Fruit fly (Drosophila melanogaster) whole organism, embryonic: ENCODE results near the gene CG43796.

Experiments used
- BtbVII ChIP-seq: fragments of 200-800 bp; sonication (Bioruptor generic); optimal IDR thresholded peaks from 3 replicates; lab custom pipeline; 2017; ENCODE audit warnings: missing biosample characterization, mild to moderate bottlenecking, missing genetic modification characterization
- CG12104 ChIP-seq: fragments of 200-800 bp; sonication (Bioruptor generic); optimal IDR thresholded peaks from 3 replicates; lab custom pipeline; 2016; ENCODE audit warnings: missing biosample characterization, missing genetic modification characterization
- CG12236 ChIP-seq: fragments of 200-800 bp; sonication (Bioruptor generic); optimal IDR thresholded peaks from 2 replicates; lab custom pipeline; 2016; ENCODE audit warnings: missing biosample characterization, missing genetic modification characterization
- CG1233 ChIP-seq: fragments of 200-800 bp; sonication (Bioruptor generic); optimal IDR thresholded peaks from 4 replicates; lab custom pipeline; 2018; ENCODE audit warnings: missing biosample characterization, mild to moderate bottlenecking, missing genetic modification characterization
- CG12391 ChIP-seq: fragments of 200-800 bp; sonication (Bioruptor generic); optimal IDR thresholded peaks from 3 replicates; lab custom pipeline; 2018; ENCODE audit warnings: missing biosample characterization, mild to moderate bottlenecking, missing genetic modification characterization, moderate library complexity
- CG13296 ChIP-seq: fragments of 200-800 bp; sonication (Bioruptor generic); optimal IDR thresholded peaks from 3 replicates; lab custom pipeline; 2018; ENCODE audit warnings: missing biosample characterization, mild to moderate bottlenecking, missing genetic modification characterization
- CG14710 ChIP-seq: fragments of 200-800 bp; sonication (Bioruptor generic); optimal IDR thresholded peaks from 3 replicates; lab custom pipeline; 2019; ENCODE audit warnings: missing biosample characterization, mild to moderate bottlenecking, missing genetic modification characterization, moderate library complexity
- CG1529 ChIP-seq: fragments of 200-800 bp; sonication (Bioruptor generic); optimal IDR thresholded peaks from 3 replicates; lab custom pipeline; 2018; ENCODE audit warnings: missing biosample characterization, missing genetic modification characterization
- CG15479 ChIP-seq: fragments of 200-800 bp; sonication (Bioruptor generic); optimal IDR thresholded peaks from 3 replicates; lab custom pipeline; 2019; ENCODE audit warnings: missing biosample characterization, mild to moderate bottlenecking, missing genetic modification characterization, moderate library complexity
- CG17361 ChIP-seq: fragments of 200-800 bp; sonication (Bioruptor generic); IDR thresholded peaks from 3 replicates; pipeline ENCODE4 v1.3.6; 2022; ENCODE audit warnings: missing biosample characterization, missing genetic modification characterization
- CG2116 ChIP-seq: fragments of 200-800 bp; sonication (Bioruptor generic); optimal IDR thresholded peaks from 3 replicates; lab custom pipeline; 2018; ENCODE audit warnings: missing biosample characterization, mild to moderate bottlenecking, missing genetic modification characterization
- CG2712 ChIP-seq: fragments of 200-800 bp; optimal IDR thresholded peaks from 3 replicates; lab custom pipeline; 2019; ENCODE audit warnings: missing biosample characterization, mild to moderate bottlenecking, missing genetic modification characterization, moderate library complexity
- CG34376 ChIP-seq: fragments of 200-800 bp; sonication (Bioruptor generic); optimal IDR thresholded peaks from 2 replicates; lab custom pipeline; 2018; ENCODE audit warnings: missing biosample characterization, mild to moderate bottlenecking, missing genetic modification characterization
- CG3726 ChIP-seq: fragments of 200-800 bp; sonication (Bioruptor generic); IDR thresholded peaks from 3 replicates; pipeline ENCODE4, ENCODE4 v1.3.6; 2022; ENCODE audit warnings: missing biosample characterization, missing genetic modification characterization
- CG5180 ChIP-seq: fragments of 200-800 bp; sonication (Bioruptor generic); optimal IDR thresholded peaks from 3 replicates; lab custom pipeline; 2017; ENCODE audit warnings: missing biosample characterization, missing genetic modification characterization, mild to moderate bottlenecking, moderate library complexity, missing genetic modification reagents
- CG6813 ChIP-seq: fragments of 200-800 bp; sonication (Bioruptor generic); optimal IDR thresholded peaks from 2 replicates; lab custom pipeline; 2017; ENCODE audit warnings: missing biosample characterization, missing genetic modification characterization, mild to moderate bottlenecking, moderate library complexity, missing genetic modification reagents
- CTCF ChIP-seq: fragments of 200-800 bp; sonication (Bioruptor generic); optimal IDR thresholded peaks from 2 replicates; lab custom pipeline; 2017; ENCODE audit warnings: missing biosample characterization, mild to moderate bottlenecking, missing genetic modification characterization, moderate library complexity
- CoRest ChIP-seq: fragments of 200-800 bp; sonication (Bioruptor generic); optimal IDR thresholded peaks from 3 replicates; lab custom pipeline; 2018; ENCODE audit warnings: missing biosample characterization, mild to moderate bottlenecking, missing genetic modification characterization, moderate library complexity
- ERR ChIP-seq: fragments of 200-800 bp; sonication (Bioruptor generic); optimal IDR thresholded peaks from 2 replicates; lab custom pipeline; 2016; ENCODE audit warnings: missing biosample characterization, missing genetic modification characterization
- Fer2 ChIP-seq: fragments of 200-800 bp; sonication (Bioruptor generic); optimal IDR thresholded peaks from 2 replicates; lab custom pipeline; 2018; ENCODE audit warnings: missing biosample characterization, mild to moderate bottlenecking, missing genetic modification characterization, moderate library complexity
- Fer3 ChIP-seq: fragments of 200-800 bp; sonication (Bioruptor generic); optimal IDR thresholded peaks from 2 replicates; lab custom pipeline; 2018; ENCODE audit warnings: missing biosample characterization, mild to moderate bottlenecking, missing genetic modification characterization, moderate library complexity
- H15 ChIP-seq: fragments of 200-800 bp; sonication (Bioruptor generic); IDR thresholded peaks from 3 replicates; pipeline ENCODE4 v1.3.6; 2022; ENCODE audit warnings: missing biosample characterization, missing genetic modification characterization
- Hr51 ChIP-seq, 2 experiments: fragments of 200-800 bp; sonication (Bioruptor generic); optimal IDR thresholded peaks; 2 replicates in 1 of 2; 3 replicates in 1 of 2; lab custom pipeline; 2016 to 2018; ENCODE audit warnings: missing biosample characterization in 2 of 2, missing genetic modification characterization in 2 of 2, mild to moderate bottlenecking in 1 of 2, moderate library complexity in 1 of 2
- Lhr ChIP-seq: fragments of 200-800 bp; sonication (Bioruptor generic); optimal IDR thresholded peaks from 3 replicates; lab custom pipeline; 2017; ENCODE audit warnings: mild to moderate bottlenecking, missing biosample characterization, missing genetic modification reagents, missing genetic modification characterization
- Max ChIP-seq: fragments of 200-800 bp; sonication (Bioruptor generic); optimal IDR thresholded peaks from 2 replicates; lab custom pipeline; 2016; ENCODE audit warnings: missing biosample characterization, mild to moderate bottlenecking, missing genetic modification characterization
- Meics ChIP-seq: fragments of 200-800 bp; sonication (Bioruptor generic); optimal IDR thresholded peaks from 2 replicates; lab custom pipeline; 2017; ENCODE audit warnings: missing biosample characterization, mild to moderate bottlenecking, missing genetic modification characterization
- Nf-YA ChIP-seq: fragments of 200-800 bp; sonication (Bioruptor generic); IDR thresholded peaks from 2 replicates; pipeline ENCODE4 v1.3.6; 2022; ENCODE audit warnings: missing biosample characterization, missing genetic modification characterization
- Opbp ChIP-seq: fragments of 200-800 bp; sonication (Bioruptor generic); IDR thresholded peaks from 3 replicates; pipeline ENCODE4 v1.3.6; 2022; ENCODE audit warnings: missing biosample characterization, missing genetic modification characterization; ENCODE audit not compliant: partially characterized antibody
- Pdp1 ChIP-seq, 2 experiments: fragments of 200-800 bp; sonication (Bioruptor generic); optimal IDR thresholded peaks; 3 replicates each; lab custom pipeline; 2016; ENCODE audit warnings: missing biosample characterization in 2 of 2, missing genetic modification characterization in 2 of 2, mild to moderate bottlenecking in 1 of 2, moderate library complexity in 1 of 2
- Six4 ChIP-seq: fragments of 200-800 bp; sonication (Bioruptor generic); optimal IDR thresholded peaks from 2 replicates; lab custom pipeline; 2016; ENCODE audit warnings: missing biosample characterization, missing genetic modification characterization
- Sox100B ChIP-seq: fragments of 200-800 bp; sonication (Bioruptor generic); optimal IDR thresholded peaks from 3 replicates; lab custom pipeline; 2018; ENCODE audit warnings: missing biosample characterization, mild to moderate bottlenecking, missing genetic modification characterization
- Sry-δ ChIP-seq: fragments of 200-800 bp; sonication (Bioruptor generic); optimal IDR thresholded peaks from 2 replicates; lab custom pipeline; 2016; ENCODE audit warnings: missing biosample characterization, missing genetic modification characterization
- Trl ChIP-seq, 3 experiments: fragments of >200 bp in 2 of 3; fragments of 200-800 bp in 1 of 3; sonication (Bioruptor generic) in 1 of 3; optimal IDR thresholded peaks; 2 replicates in 1 of 3; 3 replicates in 2 of 3; lab custom pipeline; 2016 to 2017; ENCODE audit warnings: missing biosample characterization in 1 of 3, missing genetic modification characterization in 1 of 3
- Xbp1 ChIP-seq: fragments of 200-800 bp; sonication (Bioruptor generic); optimal IDR thresholded peaks from 3 replicates; lab custom pipeline; 2016; ENCODE audit warnings: missing biosample characterization, mild to moderate bottlenecking, missing genetic modification characterization
- bab2 ChIP-seq: fragments of 200-800 bp; sonication (Bioruptor generic); optimal IDR thresholded peaks from 2 replicates; lab custom pipeline; 2016; ENCODE audit warnings: missing biosample characterization, missing genetic modification characterization
- crol ChIP-seq: fragments of 200-800 bp; sonication (Bioruptor generic); IDR thresholded peaks from 2 replicates; pipeline ENCODE4 v1.3.6; 2022; ENCODE audit warnings: missing biosample characterization, missing genetic modification characterization
- dpn ChIP-seq, 2 experiments: fragments of 200-800 bp; sonication (Bioruptor generic); optimal IDR thresholded peaks; 3 replicates each; lab custom pipeline; 2016; ENCODE audit warnings: missing biosample characterization in 2 of 2, missing genetic modification characterization in 2 of 2
- dysf ChIP-seq: fragments of 200-800 bp; sonication (Bioruptor generic); IDR thresholded peaks from 3 replicates; pipeline ENCODE4 v1.3.6; 2022; ENCODE audit warnings: missing biosample characterization, missing genetic modification characterization
- emc ChIP-seq: fragments of 200-800 bp; sonication (Bioruptor generic); optimal IDR thresholded peaks from 2 replicates; lab custom pipeline; 2016; ENCODE audit warnings: missing biosample characterization, missing genetic modification characterization
- gcm ChIP-seq: fragments of 200-800 bp; sonication (Bioruptor generic); optimal IDR thresholded peaks from 2 replicates; lab custom pipeline; 2019; ENCODE audit warnings: missing biosample characterization, mild to moderate bottlenecking, missing genetic modification characterization, moderate library complexity
- hbn ChIP-seq: fragments of 200-800 bp; sonication (Bioruptor generic); IDR thresholded peaks from 2 replicates; pipeline ENCODE4 v1.3.6; 2022; ENCODE audit warnings: missing biosample characterization, missing genetic modification characterization; ENCODE audit not compliant: partially characterized antibody
- her ChIP-seq: fragments of 200-800 bp; sonication (Bioruptor generic); optimal IDR thresholded peaks from 2 replicates; lab custom pipeline; 2016; ENCODE audit warnings: missing biosample characterization, missing genetic modification characterization
- mld ChIP-seq: fragments of 200-800 bp; sonication (Bioruptor generic); IDR thresholded peaks from 3 replicates; pipeline ENCODE4 v1.3.6; 2022; ENCODE audit warnings: missing biosample characterization, missing genetic modification characterization; ENCODE audit not compliant: partially characterized antibody
- pho ChIP-seq: fragments of 200-800 bp; sonication (Bioruptor generic); optimal IDR thresholded peaks from 2 replicates; lab custom pipeline; 2016; ENCODE audit warnings: missing biosample characterization, missing genetic modification characterization
- pum ChIP-seq: fragments of 200-800 bp; sonication (Bioruptor generic); optimal IDR thresholded peaks from 2 replicates; lab custom pipeline; 2016; ENCODE audit warnings: missing biosample characterization, missing genetic modification characterization
- sisA ChIP-seq: fragments of 200-800 bp; sonication (Bioruptor generic); IDR thresholded peaks from 2 replicates; pipeline ENCODE4 v1.3.6; 2022; ENCODE audit warnings: missing biosample characterization, missing genetic modification characterization
- tap ChIP-seq: fragments of 200-800 bp; optimal IDR thresholded peaks from 3 replicates; lab custom pipeline; 2019; ENCODE audit warnings: missing biosample characterization, mild to moderate bottlenecking, missing genetic modification characterization, moderate library complexity
- tin ChIP-seq: fragments of 200-800 bp; sonication (Bioruptor generic); optimal IDR thresholded peaks from 3 replicates; lab custom pipeline; 2016; ENCODE audit warnings: missing biosample characterization, missing genetic modification characterization
- tna ChIP-seq: fragments of 200-800 bp; sonication (Bioruptor generic); IDR thresholded peaks from 2 replicates; pipeline ENCODE4 v1.3.6; 2022; ENCODE audit warnings: missing biosample characterization, missing genetic modification characterization; ENCODE audit not compliant: partially characterized antibody
- wor ChIP-seq: fragments of 200-800 bp; sonication (Bioruptor generic); IDR thresholded peaks from 2 replicates; pipeline ENCODE4 v1.3.6; 2022; ENCODE audit warnings: missing biosample characterization, missing genetic modification characterization

Gene CG43796

DNA sequence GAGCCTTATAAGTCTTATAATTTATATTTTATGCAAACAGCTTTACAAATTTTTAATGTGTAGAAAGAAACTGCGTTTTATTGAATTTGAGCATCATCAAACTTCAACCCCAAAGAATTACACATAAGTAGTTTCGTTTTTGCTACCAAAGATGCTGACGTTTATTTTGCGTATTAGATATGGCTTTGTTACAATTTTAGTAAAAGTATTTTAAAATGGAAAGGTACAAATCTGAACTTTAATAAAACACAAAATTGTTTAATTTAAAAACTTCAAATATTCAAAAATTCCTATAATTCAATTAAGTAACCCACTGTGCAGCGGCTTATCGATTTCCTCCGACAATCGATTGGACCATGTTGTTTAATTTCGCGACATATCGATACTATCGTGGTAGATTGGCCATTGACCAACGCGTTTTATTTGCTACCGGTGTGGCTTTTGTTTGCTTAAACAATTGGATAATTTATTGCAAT, 18.0 kb upstream of the CG43796 start, which contains the start of gene prg (continued):
- TF ChIP-seq pum (GFP tag; lab: Kevin White, UChicago), result peak; percentile 54
- peak; percentile 55 for TF ChIP-seq BtbVII (GFP tag; lab: Kevin White, UChicago)
- peak; percentile 78 for TF ChIP-seq CG17361 (GFP tag; lab: Robert Waterston, UW)
- TF ChIP-seq Six4 (GFP tag; lab: Kevin White, UChicago), result peak; percentile 26
- no peak for TF ChIP-seq ERR (GFP tag; lab: Kevin White, UChicago)
- TF ChIP-seq Lhr (GFP tag; lab: Kevin White, UChicago), result peak; percentile 42
- no peak for TF ChIP-seq CG3726 (GFP tag; lab: Robert Waterston, UW)
- TF ChIP-seq CG1233 (GFP tag; lab: Kevin White, UChicago), result peak; percentile 46
- TF ChIP-seq crol, result no peak
- peak; percentile 76 for TF ChIP-seq CG12391 (tag; lab: Kevin White, UChicago)
- peak; percentile 72 for TF ChIP-seq bab2
- TF ChIP-seq Nf-YA (GFP tag; lab: Robert Waterston, UW), result no peak
- TF ChIP-seq Pdp1 (GFP tag; optimal IDR thresholded peaks at IDR 0.05; lab: Kevin White, UChicago), result peak; percentile 61 to 66
- TF ChIP-seq Hr51 (GFP tag; optimal IDR thresholded peaks at IDR 0.05; lab: Kevin White, UChicago), result peak; percentile 45 to 69
- peak; percentile 37 for TF ChIP-seq CG1529
- TF ChIP-seq CG5180 (GFP tag; lab: Kevin White, UChicago), result peak; percentile 57
- peak; percentile 64 for TF ChIP-seq Xbp1 (GFP tag; lab: Kevin White, UChicago)
- TF ChIP-seq Fer3 (tag; lab: Kevin White, UChicago), result peak; percentile 66
- no peak for TF ChIP-seq Trl (optimal IDR thresholded peaks at IDR 0.05; lab: Kevin White, UChicago)
- peak; percentile 74 for TF ChIP-seq Trl (GFP tag; optimal IDR thresholded peaks at IDR 0.05; lab: Kevin White, UChicago)
- TF ChIP-seq CG12236, result peak; percentile 43
- TF ChIP-seq mld (GFP tag; lab: Robert Waterston, UW), result peak; percentile 95
- TF ChIP-seq Sry-δ (GFP tag; lab: Kevin White, UChicago), result peak; percentile 77
- no peak for TF ChIP-seq CTCF
- TF ChIP-seq H15 (GFP tag; lab: Robert Waterston, UW), result peak; percentile 49; the same call in 1 of the 3 replicates
- peak; percentile 63 for TF ChIP-seq CG12104
- peak; percentile 24 for TF ChIP-seq Fer2 (tag; lab: Kevin White, UChicago)
- peak; percentile 75 for TF ChIP-seq CG2116 (GFP tag; lab: Kevin White, UChicago)
- peak; percentile 69 for TF ChIP-seq CG14710
- TF ChIP-seq CG34376 (GFP tag; lab: Kevin White, UChicago), result peak; percentile 61
- peak; percentile 75 for TF ChIP-seq Sox100B (GFP tag; lab: Kevin White, UChicago)
- no peak for TF ChIP-seq wor (GFP tag; lab: Robert Waterston, UW)
- peak; percentile 75 for TF ChIP-seq CG13296
- peak; percentile 64; the same call in 2 of the 3 replicates for TF ChIP-seq dysf
- TF ChIP-seq CG2712 (tag; lab: Kevin White, UChicago), result peak; percentile 71
- TF ChIP-seq tap (tag; lab: Kevin White, UChicago), result peak; percentile 42
- TF ChIP-seq her (GFP tag; lab: Kevin White, UChicago), result peak; percentile 65
- peak; percentile 60 for TF ChIP-seq tin (GFP tag; lab: Kevin White, UChicago)
- peak; percentile 45 for TF ChIP-seq gcm
- no peak for TF ChIP-seq CG15479 (GFP tag; lab: Kevin White, UChicago)
- TF ChIP-seq tna, result peak; percentile 96
- TF ChIP-seq CoRest (tag; lab: Kevin White, UChicago), result peak; percentile 74
- TF ChIP-seq dpn (GFP tag; optimal IDR thresholded peaks at IDR 0.05; lab: Kevin White, UChicago), result peak; percentile 33 to 70
- TF ChIP-seq Opbp (GFP tag; lab: Robert Waterston, UW), result peak; percentile 96
- peak; percentile 23; the same call in 1 of the 2 replicates for TF ChIP-seq sisA (GFP tag; lab: Robert Waterston, UW)
- TF ChIP-seq Max (GFP tag; lab: Kevin White, UChicago), result peak; percentile 84
- peak; percentile 98 for TF ChIP-seq hbn (GFP tag; lab: Robert Waterston, UW)
- TF ChIP-seq CG6813 (GFP tag; lab: Kevin White, UChicago), result no peak
- peak; percentile 70 for TF ChIP-seq Meics (GFP tag; lab: Kevin White, UChicago)
- TF ChIP-seq emc, result no peak
- peak; percentile 78 for TF ChIP-seq pho
